Worm (Caenorhabditis elegans): ENCODE data around the gene fkb-1.

DNA sequence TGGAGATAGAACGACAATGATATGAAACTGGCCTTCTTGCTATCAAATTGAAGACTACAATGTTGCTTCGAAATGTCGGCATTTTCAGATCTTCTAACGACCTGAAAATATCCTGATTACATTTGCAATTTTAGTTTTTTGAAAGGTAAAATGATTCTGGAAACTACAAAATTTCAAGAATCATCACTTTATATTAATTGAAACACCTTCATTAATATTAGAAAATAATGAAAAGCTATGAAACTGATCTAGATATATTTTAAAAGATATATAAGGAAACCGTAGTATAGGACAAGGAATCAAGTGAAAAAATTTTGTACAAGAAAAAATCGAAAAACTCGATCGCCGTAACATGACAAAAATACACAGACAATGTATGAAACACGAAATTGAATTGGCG is 24.5 kb upstream of the fkb-1 start, which contains the start of gene ndx-9:
- TF ChIP-seq elt-3 (tag; optimal IDR thresholded peaks at IDR 0.05) (no peak), egl-5 (tag; optimal IDR thresholded peaks at IDR 0.05) (no peak)

Measured in whole organism, L3 larva.